Worm (Caenorhabditis elegans) whole organism, L2 larva: Measurements from ENCODE around the gene Y37E11AM.3.

Source experiments
- C34F6.9 ChIP-seq: fragments of 150-350 bp; optimal IDR thresholded peaks from 2 replicates; lab custom pipeline; 2014; ENCODE audit warnings: missing biosample characterization, missing genetic modification characterization
- F13H6.1 ChIP-seq: sonication (generic microtip); optimal IDR thresholded peaks from 2 replicates; lab custom pipeline; 2016; ENCODE audit warnings: missing genetic modification characterization, missing compliant biosample characterization
- R02D3.7 ChIP-seq: fragments of 150-350 bp; optimal IDR thresholded peaks from 2 replicates; lab custom pipeline; 2014; ENCODE audit warnings: missing biosample characterization, missing genetic modification characterization
- Y55F3AM.14 ChIP-seq: fragments of 200-800 bp; sonication (Bioruptor generic); optimal IDR thresholded peaks from 2 replicates; lab custom pipeline; 2018; ENCODE audit warnings: mild to moderate bottlenecking, missing genetic modification characterization, missing compliant biosample characterization
- ZK546.5 ChIP-seq: sonication (generic microtip); optimal IDR thresholded peaks from 2 replicates; lab custom pipeline; 2017; ENCODE audit warnings: missing biosample characterization, missing genetic modification characterization
- alr-1 ChIP-seq: fragments of 150-350 bp; optimal IDR thresholded peaks from 2 replicates; lab custom pipeline; 2014; ENCODE audit warnings: missing biosample characterization, missing genetic modification characterization
- aly-2 ChIP-seq: fragments of 150-350 bp; optimal IDR thresholded peaks from 2 replicates; lab custom pipeline; 2014; ENCODE audit warnings: missing biosample characterization, missing genetic modification characterization
- ceh-16 ChIP-seq: fragments of 150-350 bp; optimal IDR thresholded peaks from 2 replicates; lab custom pipeline; 2014; ENCODE audit warnings: missing biosample characterization, missing genetic modification characterization
- crh-2 ChIP-seq: sonication (generic microtip); optimal IDR thresholded peaks from 2 replicates; lab custom pipeline; 2017; ENCODE audit warnings: missing biosample characterization, missing genetic modification characterization
- egl-27 ChIP-seq: sonication (generic microtip); optimal IDR thresholded peaks from 3 replicates; lab custom pipeline; 2017; ENCODE audit warnings: missing biosample characterization, missing genetic modification reagents, missing genetic modification characterization
- elt-1 ChIP-seq: fragments of 150-350 bp; optimal IDR thresholded peaks from 2 replicates; lab custom pipeline; 2014; ENCODE audit warnings: missing biosample characterization, missing genetic modification characterization
- gmeb-1 ChIP-seq: fragments of 150-350 bp; optimal IDR thresholded peaks from 2 replicates; lab custom pipeline; 2014; ENCODE audit warnings: missing biosample characterization, missing genetic modification characterization
- lin-11 ChIP-seq: fragments of 150-350 bp; sonication (generic microtip); optimal IDR thresholded peaks from 2 replicates; lab custom pipeline; 2014; ENCODE audit warnings: missing biosample characterization, missing genetic modification characterization, inconsistent platforms, mixed read lengths
- lin-13 ChIP-seq: fragments of 150-350 bp; optimal IDR thresholded peaks from 2 replicates; lab custom pipeline; 2014; ENCODE audit warnings: missing biosample characterization, missing genetic modification reagents, missing genetic modification characterization
- lsy-2 ChIP-seq, 2 experiments: fragments of 150-350 bp in 1 of 2; sonication (generic microtip) in 1 of 2; optimal IDR thresholded peaks; 2 replicates each; lab custom pipeline; 2014 to 2017; ENCODE audit warnings: missing biosample characterization in 2 of 2, missing genetic modification characterization in 2 of 2
- mab-5 ChIP-seq: fragments of 150-350 bp; optimal IDR thresholded peaks from 2 replicates; lab custom pipeline; 2014; ENCODE audit warnings: missing biosample characterization, missing genetic modification characterization
- mbf-1 ChIP-seq: sonication (generic microtip); optimal IDR thresholded peaks from 2 replicates; lab custom pipeline; 2017; ENCODE audit warnings: missing biosample characterization, missing genetic modification characterization
- mdl-1 ChIP-seq, 2 experiments: fragments of 150-350 bp in 1 of 2; sonication (generic microtip) in 1 of 2; optimal IDR thresholded peaks; 2 replicates each; lab custom pipeline; 2017; ENCODE audit warnings: missing biosample characterization in 2 of 2, missing genetic modification characterization in 2 of 2
- nhr-11 ChIP-seq: fragments of 150-350 bp; optimal IDR thresholded peaks from 2 replicates; lab custom pipeline; 2014; ENCODE audit warnings: missing biosample characterization, missing genetic modification characterization
- nhr-12 ChIP-seq: fragments of 150-350 bp; optimal IDR thresholded peaks from 2 replicates; lab custom pipeline; 2014; ENCODE audit warnings: missing biosample characterization, missing genetic modification characterization
- nhr-129 ChIP-seq: fragments of 150-350 bp; optimal IDR thresholded peaks from 2 replicates; lab custom pipeline; 2014; ENCODE audit warnings: missing biosample characterization, missing genetic modification characterization
- nhr-23 ChIP-seq: fragments of 150-350 bp; optimal IDR thresholded peaks from 2 replicates; lab custom pipeline; 2014; ENCODE audit warnings: missing biosample characterization, missing genetic modification reagents, missing genetic modification characterization
- nhr-237 ChIP-seq: fragments of 150-350 bp; optimal IDR thresholded peaks from 2 replicates; lab custom pipeline; 2014; ENCODE audit warnings: missing biosample characterization, missing genetic modification characterization
- nhr-25 ChIP-seq: fragments of 150-350 bp; sonication (generic microtip); optimal IDR thresholded peaks from 3 replicates; lab custom pipeline; 2014; ENCODE audit warnings: missing biosample characterization, missing genetic modification characterization
- nhr-6 ChIP-seq: fragments of 150-350 bp; optimal IDR thresholded peaks from 2 replicates; lab custom pipeline; 2014; ENCODE audit warnings: missing biosample characterization, missing genetic modification characterization
- nhr-77 ChIP-seq: fragments of 150-350 bp; optimal IDR thresholded peaks from 2 replicates; lab custom pipeline; 2014; ENCODE audit warnings: missing biosample characterization, missing genetic modification characterization
- sem-4 ChIP-seq: fragments of 150-350 bp; optimal IDR thresholded peaks from 2 replicates; lab custom pipeline; 2014; ENCODE audit warnings: missing biosample characterization, missing genetic modification reagents, missing genetic modification characterization
- sma-3 ChIP-seq: sonication (generic microtip); optimal IDR thresholded peaks from 2 replicates; lab custom pipeline; 2016; ENCODE audit warnings: missing genetic modification reagents, missing genetic modification characterization, missing compliant biosample characterization
- snpc-4 ChIP-seq: fragments of 150-350 bp; optimal IDR thresholded peaks from 2 replicates; lab custom pipeline; 2014; ENCODE audit warnings: missing biosample characterization, missing genetic modification characterization
- unc-39 ChIP-seq: fragments of 150-350 bp; optimal IDR thresholded peaks from 2 replicates; lab custom pipeline; 2014; ENCODE audit warnings: missing biosample characterization, missing genetic modification characterization
- unc-55 ChIP-seq: fragments of 150-350 bp; sonication (generic microtip); optimal IDR thresholded peaks from 3 replicates; lab custom pipeline; 2014; ENCODE audit warnings: missing biosample characterization, missing genetic modification reagents, missing genetic modification characterization
- unc-62 ChIP-seq: fragments of 150-350 bp; optimal IDR thresholded peaks from 2 replicates; lab custom pipeline; 2014; ENCODE audit warnings: missing biosample characterization, missing genetic modification reagents, missing genetic modification characterization
- ztf-1 ChIP-seq: fragments of 200-800 bp; sonication (Bioruptor generic); conservative IDR thresholded peaks from 2 replicates; pipeline ENCODE4 v1.3.6; 2022; ENCODE audit warnings: missing genetic modification characterization, missing compliant biosample characterization

Y37E11AM.3 gene

ce11 chrIV:3700554-3700953 is 18.4 kb downstream of the Y37E11AM.3 start, which contains the start of gene Y37E11AL.9:
Gene Y37E11AL.9, minus strand, starts transcription at chrIV:3700654.
- TF ChIP-seq unc-62 (GFP tag; lab: Kevin White, UChicago) = no peak

DNA sequence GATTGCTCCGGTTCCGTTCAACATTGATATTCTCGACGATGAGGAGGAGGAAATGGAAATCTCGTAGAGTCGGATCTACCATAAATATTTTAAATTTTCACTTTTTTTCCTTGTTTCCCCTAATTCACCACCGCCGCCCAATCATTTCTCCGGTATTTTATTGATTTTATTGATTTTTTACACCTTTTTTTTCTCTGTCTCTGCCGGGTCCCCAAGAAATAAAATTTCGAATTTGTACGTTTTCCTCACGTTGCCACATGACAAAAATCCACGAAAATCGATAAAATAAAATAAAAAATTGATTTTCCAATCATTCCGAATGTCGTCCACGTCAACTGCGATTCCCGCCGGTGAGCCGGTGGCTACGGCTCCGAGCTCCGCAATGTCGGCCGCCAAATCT is 20.8 kb downstream of the Y37E11AM.3 start, which contains the start of gene Y37E11AL.2:
Gene Y37E11AL.2, plus strand, starts transcription at position 301 of the 400 bp plus-strand sequence.
- TF ChIP-seq crh-2 (tag; lab: Kevin White, UChicago) = no peak

DNA sequence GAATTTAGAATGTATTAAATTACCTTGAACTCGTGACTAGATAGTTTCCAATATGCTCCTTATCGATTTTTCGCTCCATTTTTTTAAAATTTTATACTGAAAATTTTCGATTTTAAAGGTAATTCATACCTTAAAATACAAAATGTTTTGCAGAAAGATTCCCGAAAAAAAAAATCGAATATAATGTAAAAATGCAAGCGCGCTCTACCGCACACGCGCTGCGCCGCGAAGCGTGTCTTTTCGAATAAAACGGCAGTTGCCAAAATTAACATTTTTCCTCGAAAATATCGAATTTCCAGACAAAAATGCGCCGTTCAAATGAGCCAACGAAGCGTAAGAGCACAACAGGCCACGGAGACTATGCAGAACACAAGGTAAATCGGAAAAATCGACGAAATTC is 24.3 kb downstream of the Y37E11AM.3 start, which contains the start of the genes taf-6.2 and Y37E11AL.3:
Gene taf-6.2, minus strand, starts transcription at position 96 of the 400 bp plus-strand sequence.
Gene Y37E11AL.3, plus strand, starts transcription at position 298 of the 400 bp plus-strand sequence.
- peak; percentile 52 for TF ChIP-seq crh-2 (tag; lab: Kevin White, UChicago)
- TF ChIP-seq nhr-25 (tag; lab: Kevin White, UChicago) = peak; percentile 14
- peak; percentile 61 to 77 for TF ChIP-seq lsy-2 (tag; optimal IDR thresholded peaks at IDR 0.05; lab: Kevin White, UChicago)
- no peak for TF ChIP-seq nhr-12 (tag; lab: Kevin White, UChicago)
- peak; percentile 43 for TF ChIP-seq lin-11
- peak; percentile 50 for TF ChIP-seq lin-13 (GFP tag; lab: Kevin White, UChicago)
- peak; percentile 54 for TF ChIP-seq sma-3 (GFP tag; lab: Kevin White, UChicago)
- TF ChIP-seq nhr-129 (tag; lab: Kevin White, UChicago) = peak; percentile 33
- TF ChIP-seq gmeb-1 (tag; lab: Kevin White, UChicago) = peak; percentile 93
- TF ChIP-seq ceh-16 (tag; lab: Kevin White, UChicago) = no peak
- no peak for TF ChIP-seq R02D3.7 (tag; lab: Kevin White, UChicago)
- peak; percentile 73 for TF ChIP-seq C34F6.9 (tag; lab: Kevin White, UChicago)
- TF ChIP-seq F13H6.1 (tag; lab: Kevin White, UChicago) = peak; percentile 1
- TF ChIP-seq elt-1 (tag; lab: Kevin White, UChicago) = no peak
- TF ChIP-seq ztf-1 = no peak
- TF ChIP-seq sem-4 (tag; lab: Kevin White, UChicago) = no peak
- TF ChIP-seq nhr-11 (tag; lab: Kevin White, UChicago) = no peak
- no peak for TF ChIP-seq nhr-77 (tag; lab: Kevin White, UChicago)
- TF ChIP-seq ZK546.5 = no peak
- TF ChIP-seq Y55F3AM.14 (GFP tag; lab: Kevin White, UChicago) = no peak
- TF ChIP-seq mab-5 (tag; lab: Kevin White, UChicago) = no peak
- peak; percentile 74 for TF ChIP-seq unc-55 (GFP tag; lab: Kevin White, UChicago)
- no peak for TF ChIP-seq egl-27 (tag; lab: Kevin White, UChicago)
- TF ChIP-seq, all 48 proteins: peak for 11

ce11 chrIV:3688050-3688449 is 30.9 kb downstream of the Y37E11AM.3 start:
- TF ChIP-seq nhr-6 (no peak), aly-2 (tag; lab: Kevin White, UChicago) (no peak), nhr-12 (tag; lab: Kevin White, UChicago) (no peak), mdl-1 (tag; optimal IDR thresholded peaks at IDR 0.05; lab: Kevin White, UChicago) (no peak), snpc-4 (tag; lab: Kevin White, UChicago) (no peak), unc-39 (tag; lab: Kevin White, UChicago) (no peak), nhr-23 (tag; lab: Kevin White, UChicago) (no peak), unc-62 (GFP tag; lab: Kevin White, UChicago) (no peak), nhr-11 (tag; lab: Kevin White, UChicago) (no peak)
- TF ChIP-seq, all 48 proteins: peak for 0

ce11 chrIV:3686765-3687164 is 32.2 kb downstream of the Y37E11AM.3 start, which contains the start of gene map-1:
Gene map-1, minus strand, starts transcription at chrIV:3686865.
- no peak for TF ChIP-seq alr-1
- no peak for TF ChIP-seq lsy-2 (tag; optimal IDR thresholded peaks at IDR 0.05; lab: Kevin White, UChicago)
- TF ChIP-seq mdl-1 (tag; optimal IDR thresholded peaks at IDR 0.05; lab: Kevin White, UChicago) = no peak
- TF ChIP-seq mbf-1 (tag; lab: Kevin White, UChicago) = no peak
- TF ChIP-seq nhr-237 (tag; lab: Kevin White, UChicago) = no peak
- TF ChIP-seq Y55F3AM.14 (GFP tag; lab: Kevin White, UChicago) = no peak
- TF ChIP-seq, all 48 proteins: peak for 0
